Worm (Caenorhabditis elegans) whole organism, L1 larva: ENCODE data around the gene mlc-1.

ENCODE experiments used
- ama-1 ChIP-seq: fragments of 150-350 bp; optimal IDR thresholded peaks from 2 replicates; lab custom pipeline; 2014
- ceh-88 ChIP-seq: fragments of 200-800 bp; sonication (Bioruptor generic); IDR thresholded peaks from 2 replicates; pipeline ENCODE4 v1.3.6; 2022; ENCODE audit warnings: missing genetic modification characterization, missing compliant biosample characterization
- elt-3 ChIP-seq, 6 experiments: fragments of 150-350 bp in 1 of 6; sonication (generic microtip); optimal IDR thresholded peaks; 2 replicates each; lab custom pipeline; 2017 to 2018; ENCODE audit warnings: missing biosample characterization in 6 of 6, missing genetic modification characterization in 6 of 6, inconsistent platforms in 1 of 6
- fkh-4 ChIP-seq: sonication (generic microtip); optimal IDR thresholded peaks from 2 replicates; lab custom pipeline; 2016; ENCODE audit warnings: missing compliant biosample characterization, missing genetic modification characterization, borderline replicate concordance
- lin-15B ChIP-seq: fragments of 150-350 bp; sonication (generic microtip); optimal IDR thresholded peaks from 3 replicates; lab custom pipeline; 2014; ENCODE audit warnings: missing biosample characterization, missing genetic modification characterization
- lir-3 ChIP-seq: sonication (generic microtip); optimal IDR thresholded peaks from 2 replicates; lab custom pipeline; 2016; ENCODE audit warnings: mild to moderate bottlenecking, missing genetic modification characterization, moderate library complexity, missing compliant biosample characterization; ENCODE audit not compliant: poor library complexity
- mep-1 ChIP-seq: fragments of 150-350 bp; optimal IDR thresholded peaks from 2 replicates; lab custom pipeline; 2014; ENCODE audit warnings: missing biosample characterization, missing genetic modification characterization
- nhr-12 ChIP-seq: sonication (generic microtip); optimal IDR thresholded peaks from 2 replicates; lab custom pipeline; 2017; ENCODE audit warnings: missing biosample characterization, missing genetic modification characterization
- nhr-237 ChIP-seq: fragments of 150-350 bp; optimal IDR thresholded peaks from 2 replicates; lab custom pipeline; 2014; ENCODE audit warnings: missing biosample characterization, missing genetic modification characterization
- pax-3 ChIP-seq: fragments of 200-800 bp; sonication (Bioruptor generic); optimal IDR thresholded peaks from 2 replicates; lab custom pipeline; 2018; ENCODE audit warnings: mild to moderate bottlenecking, missing genetic modification characterization, moderate library complexity, missing compliant biosample characterization
- tbx-2 ChIP-seq: sonication (generic microtip); optimal IDR thresholded peaks from 2 replicates; lab custom pipeline; 2016; ENCODE audit warnings: missing genetic modification characterization, missing compliant biosample characterization
- unc-30 ChIP-seq: sonication (generic microtip); optimal IDR thresholded peaks from 2 replicates; lab custom pipeline; 2017; ENCODE audit warnings: missing biosample characterization, missing genetic modification characterization
- unc-62 ChIP-seq: fragments of 150-350 bp; optimal IDR thresholded peaks from 2 replicates; lab custom pipeline; 2014; ENCODE audit warnings: missing biosample characterization, missing genetic modification reagents, missing genetic modification characterization
- ztf-11 ChIP-seq, 2 experiments: sonication (generic microtip); optimal IDR thresholded peaks; 2 replicates each; lab custom pipeline; 2016 to 2017; ENCODE audit warnings: missing genetic modification characterization in 2 of 2, missing biosample characterization in 1 of 2, missing compliant biosample characterization in 1 of 2

- no peak for TF ChIP-seq tbx-2 (tag; lab: Kevin White, UChicago)
- TF ChIP-seq nhr-237 (tag; lab: Kevin White, UChicago), result no peak
- no peak for TF ChIP-seq nhr-12 (tag; lab: Kevin White, UChicago)
- TF ChIP-seq unc-62 (GFP tag; lab: Kevin White, UChicago), result no peak
- TF ChIP-seq unc-30 (tag; lab: Kevin White, UChicago), result no peak
- no peak for TF ChIP-seq fkh-4 (tag; lab: Kevin White, UChicago)
- TF ChIP-seq pax-3 (tag; lab: Kevin White, UChicago), result no peak
- no peak for TF ChIP-seq elt-3 (tag; optimal IDR thresholded peaks at IDR 0.05; lab: Kevin White, UChicago)
- TF ChIP-seq ceh-88, result no peak
- TF ChIP-seq ama-1, result no peak
- no peak for TF ChIP-seq lin-15B (tag; lab: Kevin White, UChicago)
- no peak for TF ChIP-seq lir-3 (tag; lab: Kevin White, UChicago)
- TF ChIP-seq mep-1 (tag; lab: Kevin White, UChicago), result no peak
- TF ChIP-seq ztf-11 (tag; optimal IDR thresholded peaks at IDR 0.05; lab: Kevin White, UChicago), result no peak
Measured at ce11 chrX:17412642-17413041, 46.4 kb upstream of the mlc-1 start.
